Fruit fly (Drosophila melanogaster): ENCODE results near the gene CG32086.

CG32086 gene

dm6 chr3L:11555662-11556460 lies 28.0 kb downstream of the CG32086 start (continued):
- TF ChIP-seq ranshi (GFP tag; IDR thresholded peaks at IDR 0.05) (peak; percentile 62; the same call in 1 of the 2 replicates), CG14014 (GFP tag; IDR thresholded peaks at IDR 0.05) (peak; percentile 30; the same call in 1 of the 2 replicates), CG12219 (GFP tag; optimal IDR thresholded peaks at IDR 0.05) (no peak), CG16863 (GFP tag; optimal IDR thresholded peaks at IDR 0.05) (peak; percentile 39), wor (GFP tag; IDR thresholded peaks at IDR 0.05) (peak; percentile 33; the same call in 1 of the 2 replicates), zen (tag; optimal IDR thresholded peaks at IDR 0.05) (peak; percentile 57), CG34224 (GFP tag; IDR thresholded peaks at IDR 0.05; ENCODE audit: partially characterized antibody) (no peak), Ptx1 (GFP tag; IDR thresholded peaks at IDR 0.05) (peak; percentile 83), pho (GFP tag; optimal IDR thresholded peaks at IDR 0.05) (peak; percentile 55), CG11504 (tag; optimal IDR thresholded peaks at IDR 0.05) (peak; percentile 85), NfI (GFP tag; optimal IDR thresholded peaks at IDR 0.05) (peak; percentile 39), onecut (GFP tag; IDR thresholded peaks at IDR 0.05) (peak; percentile 38; the same call in 1 of the 2 replicates), oc (tag; optimal IDR thresholded peaks at IDR 0.05) (peak; percentile 51), sd (tag; optimal IDR thresholded peaks at IDR 0.05) (peak; percentile 45)

DNA sequence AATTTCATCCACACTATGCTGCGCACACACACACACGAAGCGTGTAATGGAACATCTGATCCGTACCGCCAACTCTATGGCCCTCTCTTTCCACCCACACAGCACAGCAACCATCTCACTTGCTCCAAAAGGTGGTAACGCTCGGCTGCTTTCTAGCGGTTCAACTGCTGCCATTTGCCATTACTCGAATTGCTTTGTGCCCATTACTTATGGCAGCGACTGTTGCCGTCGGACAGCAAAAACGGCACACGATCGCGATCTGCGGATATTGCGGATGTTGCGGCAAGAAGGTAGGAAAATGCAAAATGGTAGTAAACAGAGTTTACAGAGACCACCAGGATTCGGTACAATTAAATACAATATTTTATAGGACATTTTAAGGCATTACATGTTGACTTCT lies 29.1 kb downstream of the CG32086 start:
- TF ChIP-seq D (optimal IDR thresholded peaks at IDR 0.05) (peak; percentile 54), D (GFP tag; optimal IDR thresholded peaks at IDR 0.05) (no peak), CG33557 (GFP tag; optimal IDR thresholded peaks at IDR 0.05) (no peak), CG1832 (GFP tag; optimal IDR thresholded peaks at IDR 0.05) (peak; percentile 39), slou (GFP tag; optimal IDR thresholded peaks at IDR 0.05) (no peak), CG8388 (GFP tag; optimal IDR thresholded peaks at IDR 0.05) (peak; percentile 76), CG8290 (GFP tag; optimal IDR thresholded peaks at IDR 0.05) (no peak), CG8290 (tag; optimal IDR thresholded peaks at IDR 0.05) (peak in 1 of 2 experiments; percentile 15), CG7357 (GFP tag; IDR thresholded peaks at IDR 0.05) (no peak), pros (GFP tag; optimal IDR thresholded peaks at IDR 0.05) (peak; percentile 20), CG2199 (GFP tag; IDR thresholded peaks at IDR 0.05) (0 out of 3 replicates have a peak, but pooled peaks have one; percentile 25), Hsf (GFP tag; optimal IDR thresholded peaks at IDR 0.05) (no peak), GATAe (GFP tag; conservative IDR thresholded peaks at IDR 0.05) (no peak), CG18599 (GFP tag; optimal IDR thresholded peaks at IDR 0.05) (no peak), Dll (GFP tag; IDR thresholded peaks at IDR 0.05; ENCODE audit: partially characterized antibody) (0 out of 4 replicates have a peak, but pooled peaks have one; percentile 35), CG3407 (GFP tag; optimal IDR thresholded peaks at IDR 0.05) (no peak), cg (GFP tag; optimal IDR thresholded peaks at IDR 0.05) (peak; percentile 66), Atf-2 (GFP tag; optimal IDR thresholded peaks at IDR 0.05) (no peak), sr (GFP tag; IDR thresholded peaks at IDR 0.05) (peak; percentile 34; the same call in 1 of the 3 replicates), psq (GFP tag; optimal IDR thresholded peaks at IDR 0.05) (no peak), HLH4C (GFP tag; IDR thresholded peaks at IDR 0.05; ENCODE audit: partially characterized antibody) (0 out of 3 replicates have a peak, but pooled peaks have one; percentile 32), Neu2 (GFP tag; optimal IDR thresholded peaks at IDR 0.05; ENCODE audit: borderline replicate concordance) (peak; percentile 75), gro (GFP tag; optimal IDR thresholded peaks at IDR 0.05) (no peak), stc (GFP tag; IDR thresholded peaks at IDR 0.05) (no peak)
